Worm (Caenorhabditis elegans): ENCODE measurements around the gene drp-1.

DNA sequence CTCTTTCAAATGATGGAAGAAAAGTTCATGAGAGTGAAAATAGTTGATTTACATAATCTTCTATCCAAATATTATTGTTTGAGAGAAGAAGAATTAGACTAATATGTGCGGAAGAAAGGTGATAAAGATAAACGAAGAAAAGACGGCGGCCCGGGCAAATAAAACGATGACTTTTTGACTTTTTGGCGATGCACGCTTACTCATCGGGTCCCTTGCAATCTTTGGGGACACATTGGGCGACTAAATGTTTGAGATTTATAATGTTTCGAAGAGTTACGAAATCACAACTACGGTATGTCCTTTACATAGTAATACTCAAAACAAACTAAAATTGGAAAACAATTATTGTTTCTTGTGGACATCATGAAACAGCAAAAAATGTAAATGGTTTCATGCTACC is 23.5 kb upstream of the drp-1 start:
- TF ChIP-seq him-1 (tag; optimal IDR thresholded peaks at IDR 0.05) (no peak), dao-5 (tag; optimal IDR thresholded peaks at IDR 0.05) (no peak), W03F9.2 (tag; optimal IDR thresholded peaks at IDR 0.05) (no peak)
